Worm (Caenorhabditis elegans) whole organism, L2 larva: ENCODE results near the gene frm-8.
A peak's percentile ranks its signal among the peaks of the same experiment; 100 is the strongest.

ENCODE experiments used
- C34F6.9 ChIP-seq: fragments of 150-350 bp; optimal IDR thresholded peaks from 2 replicates; lab custom pipeline; 2014; ENCODE audit warnings: missing biosample characterization, missing genetic modification characterization
- F13H6.1 ChIP-seq: sonication (generic microtip); optimal IDR thresholded peaks from 2 replicates; lab custom pipeline; 2016; ENCODE audit warnings: missing genetic modification characterization, missing compliant biosample characterization
- Y55F3AM.14 ChIP-seq: fragments of 200-800 bp; sonication (Bioruptor generic); optimal IDR thresholded peaks from 2 replicates; lab custom pipeline; 2018; ENCODE audit warnings: mild to moderate bottlenecking, missing genetic modification characterization, missing compliant biosample characterization
- ZK546.5 ChIP-seq: sonication (generic microtip); optimal IDR thresholded peaks from 2 replicates; lab custom pipeline; 2017; ENCODE audit warnings: missing biosample characterization, missing genetic modification characterization
- alr-1 ChIP-seq: fragments of 150-350 bp; optimal IDR thresholded peaks from 2 replicates; lab custom pipeline; 2014; ENCODE audit warnings: missing biosample characterization, missing genetic modification characterization
- aly-2 ChIP-seq: fragments of 150-350 bp; optimal IDR thresholded peaks from 2 replicates; lab custom pipeline; 2014; ENCODE audit warnings: missing biosample characterization, missing genetic modification characterization
- ama-1 ChIP-seq: fragments of 150-350 bp; optimal IDR thresholded peaks from 2 replicates; lab custom pipeline; 2018; ENCODE audit warnings: inconsistent platforms
- blmp-1 ChIP-seq: sonication (generic microtip); optimal IDR thresholded peaks from 2 replicates; lab custom pipeline; 2017; ENCODE audit warnings: missing genetic modification characterization, mild to moderate bottlenecking, missing compliant biosample characterization, antibody characterized with exemption, moderate library complexity; ENCODE audit not compliant: insufficient read depth
- ceh-16 ChIP-seq: fragments of 150-350 bp; optimal IDR thresholded peaks from 2 replicates; lab custom pipeline; 2014; ENCODE audit warnings: missing biosample characterization, missing genetic modification characterization
- ceh-82 ChIP-seq: fragments of 150-350 bp; optimal IDR thresholded peaks from 2 replicates; lab custom pipeline; 2014; ENCODE audit warnings: missing biosample characterization, missing genetic modification characterization
- crh-2 ChIP-seq: sonication (generic microtip); optimal IDR thresholded peaks from 2 replicates; lab custom pipeline; 2017; ENCODE audit warnings: missing biosample characterization, missing genetic modification characterization
- dmd-4 ChIP-seq: sonication (generic microtip); optimal IDR thresholded peaks from 2 replicates; lab custom pipeline; 2017; ENCODE audit warnings: missing biosample characterization, missing genetic modification characterization
- egl-27 ChIP-seq: sonication (generic microtip); optimal IDR thresholded peaks from 3 replicates; lab custom pipeline; 2017; ENCODE audit warnings: missing biosample characterization, missing genetic modification reagents, missing genetic modification characterization
- elt-1 ChIP-seq: fragments of 150-350 bp; optimal IDR thresholded peaks from 2 replicates; lab custom pipeline; 2014; ENCODE audit warnings: missing biosample characterization, missing genetic modification characterization
- elt-3 ChIP-seq: sonication (generic microtip); optimal IDR thresholded peaks from 2 replicates; lab custom pipeline; 2017; ENCODE audit warnings: missing biosample characterization, missing genetic modification characterization
- fos-1 ChIP-seq: fragments of 150-350 bp; optimal IDR thresholded peaks from 2 replicates; lab custom pipeline; 2014; ENCODE audit warnings: missing biosample characterization, missing genetic modification characterization
- gmeb-1 ChIP-seq: fragments of 150-350 bp; optimal IDR thresholded peaks from 2 replicates; lab custom pipeline; 2014; ENCODE audit warnings: missing biosample characterization, missing genetic modification characterization
- lin-11 ChIP-seq: fragments of 150-350 bp; sonication (generic microtip); optimal IDR thresholded peaks from 2 replicates; lab custom pipeline; 2014; ENCODE audit warnings: missing biosample characterization, missing genetic modification characterization, inconsistent platforms, mixed read lengths
- lin-13 ChIP-seq: fragments of 150-350 bp; optimal IDR thresholded peaks from 2 replicates; lab custom pipeline; 2014; ENCODE audit warnings: missing biosample characterization, missing genetic modification reagents, missing genetic modification characterization
- lin-39 ChIP-seq: fragments of 150-350 bp; optimal IDR thresholded peaks from 2 replicates; lab custom pipeline; 2014; ENCODE audit warnings: missing biosample characterization, missing genetic modification reagents, missing genetic modification characterization
- lsy-2 ChIP-seq, 2 experiments: fragments of 150-350 bp in 1 of 2; sonication (generic microtip) in 1 of 2; optimal IDR thresholded peaks; 2 replicates each; lab custom pipeline; 2014 to 2017; ENCODE audit warnings: missing biosample characterization in 2 of 2, missing genetic modification characterization in 2 of 2
- mab-5 ChIP-seq: fragments of 150-350 bp; optimal IDR thresholded peaks from 2 replicates; lab custom pipeline; 2014; ENCODE audit warnings: missing biosample characterization, missing genetic modification characterization
- mbf-1 ChIP-seq: sonication (generic microtip); optimal IDR thresholded peaks from 2 replicates; lab custom pipeline; 2017; ENCODE audit warnings: missing biosample characterization, missing genetic modification characterization
- mdl-1 ChIP-seq, 2 experiments: fragments of 150-350 bp in 1 of 2; sonication (generic microtip) in 1 of 2; optimal IDR thresholded peaks; 2 replicates each; lab custom pipeline; 2017; ENCODE audit warnings: missing biosample characterization in 2 of 2, missing genetic modification characterization in 2 of 2
- nhr-10 ChIP-seq: sonication (generic microtip); optimal IDR thresholded peaks from 2 replicates; lab custom pipeline; 2017; ENCODE audit warnings: missing biosample characterization, missing genetic modification characterization
- nhr-11 ChIP-seq: fragments of 150-350 bp; optimal IDR thresholded peaks from 2 replicates; lab custom pipeline; 2014; ENCODE audit warnings: missing biosample characterization, missing genetic modification characterization
- nhr-12 ChIP-seq: fragments of 150-350 bp; optimal IDR thresholded peaks from 2 replicates; lab custom pipeline; 2014; ENCODE audit warnings: missing biosample characterization, missing genetic modification characterization
- nhr-129 ChIP-seq: fragments of 150-350 bp; optimal IDR thresholded peaks from 2 replicates; lab custom pipeline; 2014; ENCODE audit warnings: missing biosample characterization, missing genetic modification characterization
- nhr-21 ChIP-seq: fragments of 150-350 bp; optimal IDR thresholded peaks from 2 replicates; lab custom pipeline; 2014; ENCODE audit warnings: missing biosample characterization, missing genetic modification characterization
- nhr-237 ChIP-seq: fragments of 150-350 bp; optimal IDR thresholded peaks from 2 replicates; lab custom pipeline; 2014; ENCODE audit warnings: missing biosample characterization, missing genetic modification characterization
- nhr-25 ChIP-seq: fragments of 150-350 bp; sonication (generic microtip); optimal IDR thresholded peaks from 3 replicates; lab custom pipeline; 2014; ENCODE audit warnings: missing biosample characterization, missing genetic modification characterization
- nhr-6 ChIP-seq: fragments of 150-350 bp; optimal IDR thresholded peaks from 2 replicates; lab custom pipeline; 2014; ENCODE audit warnings: missing biosample characterization, missing genetic modification characterization
- nhr-77 ChIP-seq: fragments of 150-350 bp; optimal IDR thresholded peaks from 2 replicates; lab custom pipeline; 2014; ENCODE audit warnings: missing biosample characterization, missing genetic modification characterization
- peb-1 ChIP-seq: fragments of 150-350 bp; optimal IDR thresholded peaks from 2 replicates; lab custom pipeline; 2014; ENCODE audit warnings: missing biosample characterization, missing genetic modification characterization
- sem-4 ChIP-seq: fragments of 150-350 bp; optimal IDR thresholded peaks from 2 replicates; lab custom pipeline; 2014; ENCODE audit warnings: missing biosample characterization, missing genetic modification reagents, missing genetic modification characterization
- skn-1 ChIP-seq: sonication (generic microtip); optimal IDR thresholded peaks from 2 replicates; lab custom pipeline; 2017; ENCODE audit warnings: missing biosample characterization, missing genetic modification characterization
- sma-3 ChIP-seq: sonication (generic microtip); optimal IDR thresholded peaks from 2 replicates; lab custom pipeline; 2016; ENCODE audit warnings: missing genetic modification reagents, missing genetic modification characterization, missing compliant biosample characterization
- sma-9 ChIP-seq, 2 experiments: fragments of 150-350 bp in 1 of 2; sonication (generic microtip) in 1 of 2; optimal IDR thresholded peaks; 2 replicates each; lab custom pipeline; 2014 to 2016; ENCODE audit warnings: missing genetic modification characterization in 2 of 2, mild to moderate bottlenecking in 1 of 2, missing biosample characterization in 1 of 2, missing compliant biosample characterization in 1 of 2, missing genetic modification reagents in 1 of 2, moderate library complexity in 1 of 2
- snpc-4 ChIP-seq: fragments of 150-350 bp; optimal IDR thresholded peaks from 2 replicates; lab custom pipeline; 2014; ENCODE audit warnings: missing biosample characterization, missing genetic modification characterization
- unc-39 ChIP-seq: fragments of 150-350 bp; optimal IDR thresholded peaks from 2 replicates; lab custom pipeline; 2014; ENCODE audit warnings: missing biosample characterization, missing genetic modification characterization
- unc-55 ChIP-seq: fragments of 150-350 bp; sonication (generic microtip); optimal IDR thresholded peaks from 3 replicates; lab custom pipeline; 2014; ENCODE audit warnings: missing biosample characterization, missing genetic modification reagents, missing genetic modification characterization
- unc-62 ChIP-seq: fragments of 150-350 bp; optimal IDR thresholded peaks from 2 replicates; lab custom pipeline; 2014; ENCODE audit warnings: missing biosample characterization, missing genetic modification reagents, missing genetic modification characterization
- zag-1 ChIP-seq: fragments of 150-350 bp; optimal IDR thresholded peaks from 2 replicates; lab custom pipeline; 2014; ENCODE audit warnings: missing biosample characterization, missing genetic modification characterization
- ztf-1 ChIP-seq: fragments of 200-800 bp; sonication (Bioruptor generic); conservative IDR thresholded peaks from 2 replicates; pipeline ENCODE4 v1.3.6; 2022; ENCODE audit warnings: missing genetic modification characterization, missing compliant biosample characterization
- ztf-11 ChIP-seq: sonication (generic microtip); optimal IDR thresholded peaks from 2 replicates; lab custom pipeline; 2017; ENCODE audit warnings: missing biosample characterization, missing genetic modification characterization
- ztf-4 ChIP-seq: fragments of 150-350 bp; optimal IDR thresholded peaks from 2 replicates; lab custom pipeline; 2014; ENCODE audit warnings: missing biosample characterization, missing genetic modification characterization

frm-8 gene

ce11 chrIII:3174985-3175384 lies 44.0 kb downstream of the frm-8 start, which contains the start of gene R148.3:
R148.3 (plus strand) TSS chrIII:3175331.
- no peak for TF ChIP-seq peb-1 (tag; lab: Kevin White, UChicago)
- no peak for TF ChIP-seq blmp-1 (tag; lab: Kevin White, UChicago)
- TF ChIP-seq ama-1, result no peak
- TF ChIP-seq nhr-12, result no peak
- no peak for TF ChIP-seq elt-1 (tag; lab: Kevin White, UChicago)
- no peak for TF ChIP-seq zag-1 (tag; lab: Kevin White, UChicago)
- no peak for TF ChIP-seq unc-39 (tag; lab: Kevin White, UChicago)
- TF ChIP-seq unc-62 (GFP tag; lab: Kevin White, UChicago), result no peak
- peak; percentile 15 for TF ChIP-seq snpc-4 (tag; lab: Kevin White, UChicago)
- no peak for TF ChIP-seq nhr-11 (tag; lab: Kevin White, UChicago)
- peak; percentile 39 for TF ChIP-seq nhr-129 (tag; lab: Kevin White, UChicago)
- TF ChIP-seq dmd-4, result no peak
- TF ChIP-seq unc-55 (GFP tag; lab: Kevin White, UChicago), result peak; percentile 52
- peak in 1 of 2 experiments; percentile 24 for TF ChIP-seq mdl-1 (tag; optimal IDR thresholded peaks at IDR 0.05; lab: Kevin White, UChicago)
- TF ChIP-seq ztf-4 (tag; lab: Kevin White, UChicago), result peak; percentile 19
- TF ChIP-seq sma-9 (GFP tag; optimal IDR thresholded peaks at IDR 0.05; lab: Kevin White, UChicago), result no peak
- TF ChIP-seq sma-9 (tag; optimal IDR thresholded peaks at IDR 0.05; lab: Kevin White, UChicago), result no peak
- TF ChIP-seq elt-3 (tag; lab: Kevin White, UChicago), result no peak
- peak; percentile 62 for TF ChIP-seq F13H6.1 (tag; lab: Kevin White, UChicago)
- TF ChIP-seq ceh-82 (tag; lab: Kevin White, UChicago), result no peak
- peak; percentile 75 for TF ChIP-seq crh-2 (tag; lab: Kevin White, UChicago)
- no peak for TF ChIP-seq fos-1 (tag; lab: Kevin White, UChicago)
- peak; percentile 17 for TF ChIP-seq sma-3 (GFP tag; lab: Kevin White, UChicago)
- no peak for TF ChIP-seq lin-39 (tag; lab: Kevin White, UChicago)
- peak; percentile 21 for TF ChIP-seq C34F6.9
- TF ChIP-seq lin-11 (tag; lab: Kevin White, UChicago), result peak; percentile 36
- no peak for TF ChIP-seq nhr-10
- peak; percentile 61 for TF ChIP-seq lin-13 (GFP tag; lab: Kevin White, UChicago)
- TF ChIP-seq mbf-1 (tag; lab: Kevin White, UChicago), result no peak
- no peak for TF ChIP-seq ztf-1 (GFP tag; lab: Robert Waterston, UW)
- TF ChIP-seq lsy-2 (tag; optimal IDR thresholded peaks at IDR 0.05; lab: Kevin White, UChicago), result peak in 1 of 2 experiments; percentile 59
- TF ChIP-seq ztf-11 (tag; lab: Kevin White, UChicago), result no peak
- TF ChIP-seq nhr-237 (tag; lab: Kevin White, UChicago), result no peak
- no peak for TF ChIP-seq egl-27
- no peak for TF ChIP-seq Y55F3AM.14
- peak; percentile 66 for TF ChIP-seq gmeb-1 (tag; lab: Kevin White, UChicago)
- no peak for TF ChIP-seq mab-5 (tag; lab: Kevin White, UChicago)
- TF ChIP-seq nhr-25 (tag; lab: Kevin White, UChicago), result peak; percentile 37
- no peak for TF ChIP-seq nhr-6 (tag; lab: Kevin White, UChicago)
- TF ChIP-seq ZK546.5 (tag; lab: Kevin White, UChicago), result no peak
- no peak for TF ChIP-seq ceh-16 (tag; lab: Kevin White, UChicago)
- TF ChIP-seq aly-2 (tag; lab: Kevin White, UChicago), result no peak
- TF ChIP-seq sem-4 (tag; lab: Kevin White, UChicago), result peak; percentile 27
- TF ChIP-seq nhr-77 (tag; lab: Kevin White, UChicago), result no peak
- TF ChIP-seq skn-1 (tag; lab: Kevin White, UChicago), result no peak
- peak; percentile 22 for TF ChIP-seq nhr-21 (tag; lab: Kevin White, UChicago)
- no peak for TF ChIP-seq alr-1 (tag; lab: Kevin White, UChicago)
- TF ChIP-seq, all 48 proteins: peak for 16
